Worm (Caenorhabditis elegans) whole organism, mixed stage, embryonic: ENCODE results near the gene nog-1.

Source experiments
- M03D4.4 ChIP-seq: sonication (generic microtip); optimal IDR thresholded peaks from 2 replicates; lab custom pipeline; 2017; ENCODE audit warnings: mild to moderate bottlenecking, missing genetic modification characterization, missing compliant biosample characterization
- bed-3 ChIP-seq: fragments of 200-800 bp; sonication (Bioruptor generic); optimal IDR thresholded peaks from 3 replicates; lab custom pipeline; 2018; ENCODE audit warnings: mild to moderate bottlenecking, missing genetic modification characterization, moderate library complexity, missing compliant biosample characterization
- blmp-1 ChIP-seq: fragments of 150-350 bp; optimal IDR thresholded peaks from 2 replicates; lab custom pipeline; 2014; ENCODE audit warnings: missing biosample characterization, missing genetic modification characterization
- ceh-39 ChIP-seq: fragments of 150-350 bp; optimal IDR thresholded peaks from 2 replicates; lab custom pipeline; 2014; ENCODE audit warnings: missing biosample characterization, missing genetic modification characterization
- ceh-43 ChIP-seq: fragments of 200-800 bp; sonication (Bioruptor generic); optimal IDR thresholded peaks from 2 replicates; lab custom pipeline; 2018; ENCODE audit warnings: mild to moderate bottlenecking, missing genetic modification characterization, moderate library complexity, missing compliant biosample characterization
- ceh-83 ChIP-seq: fragments of 200-800 bp; sonication (Bioruptor generic); optimal IDR thresholded peaks from 2 replicates; lab custom pipeline; 2018; ENCODE audit warnings: mild to moderate bottlenecking, missing genetic modification characterization, missing compliant biosample characterization
- ces-1 ChIP-seq: fragments of 150-350 bp; optimal IDR thresholded peaks from 2 replicates; lab custom pipeline; 2014; ENCODE audit warnings: missing biosample characterization, missing genetic modification reagents, missing genetic modification characterization
- cnd-1 ChIP-seq: fragments of 200-800 bp; sonication (Bioruptor generic); optimal IDR thresholded peaks from 2 replicates; lab custom pipeline; 2018; ENCODE audit warnings: mild to moderate bottlenecking, missing genetic modification characterization, missing compliant biosample characterization
- drap-1 ChIP-seq: fragments of 200-800 bp; sonication (Bioruptor generic); optimal IDR thresholded peaks from 3 replicates; lab custom pipeline; 2018; ENCODE audit warnings: mild to moderate bottlenecking, missing genetic modification characterization, missing compliant biosample characterization
- elt-1 ChIP-seq: sonication (generic microtip); optimal IDR thresholded peaks from 2 replicates; lab custom pipeline; 2017; ENCODE audit warnings: missing genetic modification characterization, mild to moderate bottlenecking, missing compliant biosample characterization, antibody characterized with exemption, moderate library complexity, borderline replicate concordance; ENCODE audit not compliant: insufficient read depth
- elt-3 ChIP-seq: fragments of 150-350 bp; optimal IDR thresholded peaks from 2 replicates; lab custom pipeline; 2014; ENCODE audit warnings: missing biosample characterization, missing genetic modification characterization
- flh-1 ChIP-seq: fragments of 200-800 bp; sonication (Bioruptor generic); optimal IDR thresholded peaks from 2 replicates; lab custom pipeline; 2018; ENCODE audit warnings: mild to moderate bottlenecking, missing genetic modification characterization, moderate library complexity, missing compliant biosample characterization
- ham-2 ChIP-seq: fragments of 200-800 bp; sonication (Bioruptor generic); optimal IDR thresholded peaks from 2 replicates; lab custom pipeline; 2018; ENCODE audit warnings: mild to moderate bottlenecking, missing genetic modification characterization, missing compliant biosample characterization
- hlh-1 ChIP-seq: fragments of 150-350 bp; optimal IDR thresholded peaks from 2 replicates; lab custom pipeline; 2014; ENCODE audit warnings: missing biosample characterization, missing genetic modification reagents, missing genetic modification characterization
- lin-13 ChIP-seq: fragments of 150-350 bp; optimal IDR thresholded peaks from 2 replicates; lab custom pipeline; 2014; ENCODE audit warnings: missing biosample characterization, missing genetic modification characterization
- lin-32 ChIP-seq: fragments of 200-800 bp; sonication (Bioruptor generic); optimal IDR thresholded peaks from 2 replicates; lab custom pipeline; 2018; ENCODE audit warnings: mild to moderate bottlenecking, missing genetic modification characterization, missing compliant biosample characterization
- lsy-2 ChIP-seq: fragments of 150-350 bp; optimal IDR thresholded peaks from 2 replicates; lab custom pipeline; 2014; ENCODE audit warnings: missing biosample characterization, missing genetic modification characterization
- mab-5 ChIP-seq: fragments of 150-350 bp; optimal IDR thresholded peaks from 2 replicates; lab custom pipeline; 2014; ENCODE audit warnings: missing biosample characterization, missing genetic modification characterization
- mep-1 ChIP-seq: fragments of 150-350 bp; optimal IDR thresholded peaks from 2 replicates; lab custom pipeline; 2017; ENCODE audit warnings: missing biosample characterization, missing genetic modification reagents, missing genetic modification characterization, inconsistent platforms
- mls-2 ChIP-seq: sonication (generic microtip); optimal IDR thresholded peaks from 2 replicates; lab custom pipeline; 2016; ENCODE audit warnings: mild to moderate bottlenecking, missing genetic modification characterization, moderate library complexity, missing compliant biosample characterization
- nhr-12 ChIP-seq: fragments of 150-350 bp; optimal IDR thresholded peaks from 2 replicates; lab custom pipeline; 2014; ENCODE audit warnings: missing biosample characterization, missing genetic modification characterization
- nhr-2 ChIP-seq: fragments of 150-350 bp; optimal IDR thresholded peaks from 2 replicates; lab custom pipeline; 2014; ENCODE audit warnings: missing biosample characterization, missing genetic modification characterization
- nhr-237 ChIP-seq: fragments of 150-350 bp; optimal IDR thresholded peaks from 2 replicates; lab custom pipeline; 2014; ENCODE audit warnings: missing biosample characterization, missing genetic modification characterization
- nhr-28 ChIP-seq: fragments of 150-350 bp; optimal IDR thresholded peaks from 2 replicates; lab custom pipeline; 2014; ENCODE audit warnings: missing biosample characterization, missing genetic modification characterization
- nhr-76 ChIP-seq: sonication (generic microtip); optimal IDR thresholded peaks from 2 replicates; lab custom pipeline; 2017; ENCODE audit warnings: missing biosample characterization, missing genetic modification characterization
- pha-4 ChIP-seq: fragments of 150-350 bp; optimal IDR thresholded peaks from 2 replicates; lab custom pipeline; 2018; ENCODE audit warnings: missing biosample characterization, missing genetic modification reagents, missing genetic modification characterization
- sem-2 ChIP-seq: fragments of 200-800 bp; sonication (Bioruptor generic); optimal IDR thresholded peaks from 2 replicates; lab custom pipeline; 2018; ENCODE audit warnings: mild to moderate bottlenecking, missing genetic modification characterization, missing compliant biosample characterization
- snpc-4 ChIP-seq: fragments of 150-350 bp; optimal IDR thresholded peaks from 2 replicates; lab custom pipeline; 2014; ENCODE audit warnings: missing biosample characterization, missing genetic modification characterization
- sptf-1 ChIP-seq: sonication (generic microtip); optimal IDR thresholded peaks from 2 replicates; lab custom pipeline; 2017; ENCODE audit warnings: mild to moderate bottlenecking, missing genetic modification characterization, moderate library complexity, missing compliant biosample characterization
- tbx-8 ChIP-seq: fragments of 200-800 bp; sonication (Bioruptor generic); optimal IDR thresholded peaks from 2 replicates; lab custom pipeline; 2018; ENCODE audit warnings: mild to moderate bottlenecking, missing genetic modification characterization, moderate library complexity, missing compliant biosample characterization
- unc-120 ChIP-seq: sonication (generic microtip); optimal IDR thresholded peaks from 2 replicates; lab custom pipeline; 2017; ENCODE audit warnings: missing genetic modification characterization, missing compliant biosample characterization; ENCODE audit not compliant: poor library complexity, severe bottlenecking
- unc-39 ChIP-seq: fragments of 150-350 bp; optimal IDR thresholded peaks from 2 replicates; lab custom pipeline; 2014; ENCODE audit warnings: missing biosample characterization, missing genetic modification characterization
- unc-62 ChIP-seq: fragments of 150-350 bp; optimal IDR thresholded peaks from 2 replicates; lab custom pipeline; 2014; ENCODE audit warnings: missing biosample characterization, missing genetic modification reagents, missing genetic modification characterization
- zip-8 ChIP-seq: fragments of 150-350 bp; optimal IDR thresholded peaks from 2 replicates; lab custom pipeline; 2014; ENCODE audit warnings: missing biosample characterization, missing genetic modification characterization
- ztf-11 ChIP-seq: fragments of 150-350 bp; optimal IDR thresholded peaks from 2 replicates; lab custom pipeline; 2014; ENCODE audit warnings: missing biosample characterization, missing genetic modification characterization

Gene nog-1

ce11 chrIV:393409-393930, at the start of gene nog-1, which contains the start of gene T07A9.15:
nog-1 (plus strand) TSS chrIV:393880.
T07A9.15 (minus strand) TSS chrIV:393546.
- no peak for TF ChIP-seq ham-2 (GFP tag; lab: Kevin White, UChicago)
- no peak for TF ChIP-seq lin-32 (GFP tag; lab: Kevin White, UChicago)
- no peak for TF ChIP-seq tbx-8 (GFP tag; lab: Kevin White, UChicago)
- TF ChIP-seq lin-13 (tag; lab: Kevin White, UChicago): peak; percentile 13
- no peak for TF ChIP-seq elt-3 (tag; lab: Kevin White, UChicago)
- peak; percentile 65 for TF ChIP-seq mep-1
- no peak for TF ChIP-seq flh-1 (GFP tag; lab: Kevin White, UChicago)
- TF ChIP-seq ces-1 (GFP tag; lab: Kevin White, UChicago): peak; percentile 67
- peak; percentile 34 for TF ChIP-seq sptf-1 (tag; lab: Kevin White, UChicago)
- no peak for TF ChIP-seq unc-62 (GFP tag; lab: Kevin White, UChicago)
- no peak for TF ChIP-seq ceh-43 (GFP tag; lab: Kevin White, UChicago)
- no peak for TF ChIP-seq nhr-12 (tag; lab: Kevin White, UChicago)
- TF ChIP-seq cnd-1 (tag; lab: Kevin White, UChicago): no peak
- no peak for TF ChIP-seq sem-2 (GFP tag; lab: Kevin White, UChicago)
- no peak for TF ChIP-seq zip-8 (tag; lab: Kevin White, UChicago)
- TF ChIP-seq snpc-4 (tag; lab: Kevin White, UChicago): no peak
- peak; percentile 59 for TF ChIP-seq drap-1 (GFP tag; lab: Kevin White, UChicago)
- TF ChIP-seq M03D4.4: no peak
- TF ChIP-seq mls-2: no peak
- no peak for TF ChIP-seq ztf-11 (tag; lab: Kevin White, UChicago)
- no peak for TF ChIP-seq nhr-2 (tag; lab: Kevin White, UChicago)
- peak; percentile 98 for TF ChIP-seq lsy-2 (tag; lab: Kevin White, UChicago)
- TF ChIP-seq ceh-83 (GFP tag; lab: Kevin White, UChicago): no peak
- no peak for TF ChIP-seq nhr-28 (tag; lab: Kevin White, UChicago)
- TF ChIP-seq nhr-76 (tag; lab: Kevin White, UChicago): no peak
- no peak for TF ChIP-seq hlh-1 (tag; lab: Kevin White, UChicago)
- TF ChIP-seq blmp-1 (tag; lab: Kevin White, UChicago): no peak
- peak; percentile 71 for TF ChIP-seq pha-4 (tag; lab: Kevin White, UChicago)
- no peak for TF ChIP-seq unc-120 (tag; lab: Kevin White, UChicago)
- no peak for TF ChIP-seq mab-5 (tag; lab: Kevin White, UChicago)
- TF ChIP-seq bed-3 (GFP tag; lab: Kevin White, UChicago): no peak
- TF ChIP-seq nhr-237 (tag; lab: Kevin White, UChicago): peak; percentile 58
- no peak for TF ChIP-seq elt-1 (tag; lab: Kevin White, UChicago)
- peak; percentile 5 for TF ChIP-seq ceh-39 (tag; lab: Kevin White, UChicago)
- no peak for TF ChIP-seq unc-39 (tag; lab: Kevin White, UChicago)

- TF ChIP-seq sem-2 (GFP tag; lab: Kevin White, UChicago): no peak
- no peak for TF ChIP-seq nhr-237 (tag; lab: Kevin White, UChicago)
Observed at ce11 chrIV:364983-365382, 28.7 kb upstream of the nog-1 start.

ce11 chrIV:366406-366805, 27.3 kb upstream of the nog-1 start:
- TF ChIP-seq elt-1 (tag; lab: Kevin White, UChicago): no peak
- TF ChIP-seq unc-62 (GFP tag; lab: Kevin White, UChicago): peak; percentile 55
- no peak for TF ChIP-seq ceh-43 (GFP tag; lab: Kevin White, UChicago)
- no peak for TF ChIP-seq nhr-28 (tag; lab: Kevin White, UChicago)
- TF ChIP-seq ces-1 (GFP tag; lab: Kevin White, UChicago): peak; percentile 88
- no peak for TF ChIP-seq lin-13 (tag; lab: Kevin White, UChicago)
- TF ChIP-seq tbx-8 (GFP tag; lab: Kevin White, UChicago): no peak
- peak; percentile 62 for TF ChIP-seq blmp-1 (tag; lab: Kevin White, UChicago)
- no peak for TF ChIP-seq lin-32 (GFP tag; lab: Kevin White, UChicago)
- TF ChIP-seq mep-1: peak; percentile 9
- no peak for TF ChIP-seq bed-3 (GFP tag; lab: Kevin White, UChicago)
- no peak for TF ChIP-seq nhr-2 (tag; lab: Kevin White, UChicago)
- no peak for TF ChIP-seq mab-5 (tag; lab: Kevin White, UChicago)
- TF ChIP-seq nhr-12 (tag; lab: Kevin White, UChicago): no peak
- no peak for TF ChIP-seq ham-2 (GFP tag; lab: Kevin White, UChicago)
- no peak for TF ChIP-seq ceh-83 (GFP tag; lab: Kevin White, UChicago)
- TF ChIP-seq unc-120 (tag; lab: Kevin White, UChicago): peak; percentile 46
- no peak for TF ChIP-seq sem-2 (GFP tag; lab: Kevin White, UChicago)
- TF ChIP-seq drap-1 (GFP tag; lab: Kevin White, UChicago): no peak
- no peak for TF ChIP-seq flh-1 (GFP tag; lab: Kevin White, UChicago)
- TF ChIP-seq nhr-237 (tag; lab: Kevin White, UChicago): no peak
- no peak for TF ChIP-seq hlh-1 (tag; lab: Kevin White, UChicago)
- no peak for TF ChIP-seq nhr-76 (tag; lab: Kevin White, UChicago)
- TF ChIP-seq zip-8 (tag; lab: Kevin White, UChicago): no peak
- TF ChIP-seq ztf-11 (tag; lab: Kevin White, UChicago): no peak
- TF ChIP-seq, all 35 proteins: peak for 5
